Fruit fly (Drosophila melanogaster) whole organism: ENCODE measurements around the gene CG33543.

ENCODE experiments used
- CG8478 ChIP-seq: fragments of >200 bp; optimal IDR thresholded peaks from 2 replicates; lab custom pipeline; 2018; ENCODE audit warnings: inconsistent platforms
- Dll ChIP-seq: fragments of >200 bp; optimal IDR thresholded peaks from 2 replicates; lab custom pipeline; 2017
- EcR ChIP-seq, 2 experiments: fragments of >200 bp; optimal IDR thresholded peaks; 2 replicates each; lab custom pipeline; 2017; ENCODE audit warnings: missing biosample characterization in 2 of 2, missing genetic modification characterization in 2 of 2, missing genetic modification reagents in 2 of 2
- pan ChIP-seq: fragments of >200 bp; optimal IDR thresholded peaks from 2 replicates; lab custom pipeline; 2017
- psq ChIP-seq: fragments of >200 bp; optimal IDR thresholded peaks from 2 replicates; lab custom pipeline; 2017
- usp ChIP-seq: fragments of >200 bp; optimal IDR thresholded peaks from 2 replicates; lab custom pipeline; 2017; ENCODE audit warnings: missing biosample characterization, missing genetic modification characterization, mixed read lengths

The CG33543 gene

dm6 chr2L:1970312-1970929, 35.7 kb downstream of the CG33543 start, which contains the start of gene erm:
Gene erm, minus strand, starts transcription at chr2L:1970362.
- no peak for TF ChIP-seq Dll (lab: Kevin White, UChicago)
- no peak for TF ChIP-seq CG8478 (lab: Kevin White, UChicago)
- no peak for TF ChIP-seq EcR (GFP tag; optimal IDR thresholded peaks at IDR 0.05; lab: Kevin White, UChicago)
- TF ChIP-seq pan: no peak
- TF ChIP-seq usp (GFP tag; lab: Kevin White, UChicago): no peak
- no peak for TF ChIP-seq psq (lab: Kevin White, UChicago)

DNA sequence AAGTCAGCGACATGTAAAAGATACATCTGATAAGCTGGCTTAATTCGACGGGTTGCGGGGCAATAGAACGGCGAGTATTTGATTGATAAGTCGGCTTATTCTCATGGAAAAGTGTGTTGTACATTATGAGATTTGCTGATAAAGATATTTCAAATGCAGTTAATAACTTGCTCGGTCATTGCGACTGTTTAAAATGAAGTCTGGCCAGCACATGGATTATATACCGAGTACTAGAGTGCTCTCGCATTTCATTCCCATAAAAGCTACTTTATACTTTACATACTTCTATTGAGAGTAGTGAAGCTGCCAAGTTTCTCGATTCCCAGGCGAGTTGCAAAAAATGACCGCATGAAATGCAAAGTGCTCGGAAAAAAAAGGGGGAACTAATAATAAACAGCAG, 38.3 kb downstream of the CG33543 start:
- TF ChIP-seq EcR (GFP tag; optimal IDR thresholded peaks at IDR 0.05; lab: Kevin White, UChicago) (no peak), pan (no peak), usp (GFP tag; lab: Kevin White, UChicago) (no peak), psq (lab: Kevin White, UChicago) (no peak), CG8478 (lab: Kevin White, UChicago) (no peak), Dll (lab: Kevin White, UChicago) (no peak)

DNA sequence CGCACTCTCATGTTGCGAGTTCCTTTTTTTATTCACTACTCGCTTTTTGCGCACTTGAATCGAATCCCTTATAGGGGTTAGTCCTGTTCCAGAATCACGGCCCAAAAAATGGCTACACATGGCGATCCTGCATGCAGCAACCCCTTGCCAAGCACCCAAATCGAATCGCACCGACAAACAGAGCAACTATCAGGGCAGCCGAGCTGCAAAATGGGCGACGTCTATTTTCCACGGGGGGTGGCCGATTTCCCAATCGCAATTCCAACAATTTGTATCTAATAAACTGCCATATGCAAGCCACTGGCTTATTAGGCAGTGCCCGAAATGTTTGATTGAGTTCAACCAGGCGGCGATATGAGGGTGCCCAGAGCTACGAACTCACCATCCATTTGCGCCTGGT, 38.8 kb downstream of the CG33543 start:
- TF ChIP-seq pan (no peak), usp (GFP tag; lab: Kevin White, UChicago) (no peak), Dll (lab: Kevin White, UChicago) (no peak)

DNA sequence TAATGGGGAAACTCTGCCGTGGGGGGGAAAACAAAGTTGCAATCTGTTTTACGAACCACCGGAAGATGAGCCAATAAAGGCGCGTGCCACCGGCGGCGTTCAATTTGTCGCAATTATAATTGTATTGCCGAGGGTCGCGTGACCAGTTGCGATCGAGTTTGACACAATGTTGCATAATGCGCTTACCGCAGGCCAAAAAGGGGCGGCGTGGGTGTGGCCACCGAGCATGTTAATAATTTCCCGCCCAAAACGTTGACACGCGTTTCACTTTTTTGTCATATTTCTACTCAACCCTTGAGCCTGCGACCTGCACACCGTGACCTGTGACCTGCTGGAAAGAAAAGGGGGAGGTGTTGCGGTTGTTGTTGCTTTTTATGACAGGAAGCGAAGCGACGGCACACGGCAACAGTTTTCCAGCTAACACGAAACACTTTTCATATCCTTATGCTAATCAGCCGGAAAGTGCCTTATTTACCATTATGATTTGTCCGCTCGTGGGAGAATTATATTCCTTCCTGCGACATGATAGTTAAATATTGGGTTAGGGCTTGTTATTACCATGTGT, 44.1 kb downstream of the CG33543 start:
- TF ChIP-seq psq (lab: Kevin White, UChicago): no peak
- TF ChIP-seq EcR (GFP tag; optimal IDR thresholded peaks at IDR 0.05; lab: Kevin White, UChicago): no peak
- no peak for TF ChIP-seq pan
- TF ChIP-seq usp (GFP tag; lab: Kevin White, UChicago): no peak
- no peak for TF ChIP-seq Dll (lab: Kevin White, UChicago)
- TF ChIP-seq CG8478 (lab: Kevin White, UChicago): no peak

dm6 chr2L:1960056-1960455, 46.1 kb downstream of the CG33543 start:
- TF ChIP-seq EcR (GFP tag; optimal IDR thresholded peaks at IDR 0.05; lab: Kevin White, UChicago) (no peak), pan (no peak), usp (GFP tag; lab: Kevin White, UChicago) (no peak), Dll (lab: Kevin White, UChicago) (no peak), CG8478 (lab: Kevin White, UChicago) (no peak), psq (lab: Kevin White, UChicago) (no peak)

dm6 chr2L:1959420-1959819, 46.7 kb downstream of the CG33543 start:
- TF ChIP-seq usp (GFP tag; lab: Kevin White, UChicago) (no peak), CG8478 (lab: Kevin White, UChicago) (no peak), pan (no peak), Dll (lab: Kevin White, UChicago) (no peak), psq (lab: Kevin White, UChicago) (no peak), EcR (GFP tag; optimal IDR thresholded peaks at IDR 0.05; lab: Kevin White, UChicago) (no peak)

dm6 chr2L:1954541-1954940, 51.6 kb downstream of the CG33543 start:
- TF ChIP-seq usp (GFP tag; lab: Kevin White, UChicago) (no peak), pan (no peak), Dll (lab: Kevin White, UChicago) (no peak), CG8478 (lab: Kevin White, UChicago) (no peak), psq (lab: Kevin White, UChicago) (no peak), EcR (GFP tag; optimal IDR thresholded peaks at IDR 0.05; lab: Kevin White, UChicago) (no peak)

DNA sequence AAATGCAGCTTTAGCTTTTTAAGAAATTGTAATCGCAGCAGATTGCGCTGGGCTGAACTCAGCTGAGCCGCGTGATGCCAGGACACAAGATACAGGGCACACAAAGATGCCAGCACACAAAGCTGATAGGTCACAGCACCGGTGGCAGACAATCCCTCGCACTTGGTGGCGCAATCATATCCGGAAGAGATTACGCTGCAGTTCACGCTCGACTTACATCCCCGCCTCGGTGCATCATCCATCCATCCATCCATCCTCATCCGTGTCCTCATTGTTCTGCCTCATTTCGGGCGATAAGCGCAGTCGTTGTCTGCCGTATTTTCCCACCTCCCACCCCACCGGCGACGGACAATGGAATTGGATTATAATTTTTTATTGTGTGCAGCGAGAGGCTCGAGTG, 58.2 kb downstream of the CG33543 start:
- no peak for TF ChIP-seq EcR (GFP tag; optimal IDR thresholded peaks at IDR 0.05; lab: Kevin White, UChicago)
- no peak for TF ChIP-seq psq (lab: Kevin White, UChicago)
- TF ChIP-seq pan: no peak
- TF ChIP-seq usp (GFP tag; lab: Kevin White, UChicago): no peak
- TF ChIP-seq Dll (lab: Kevin White, UChicago): no peak
- no peak for TF ChIP-seq CG8478 (lab: Kevin White, UChicago)
